Worm (Caenorhabditis elegans) whole organism, L4/young adult: ENCODE results near the gene Y17G7B.20.

Experiments used
- W03F9.2 ChIP-seq: fragments of 150-350 bp; optimal IDR thresholded peaks from 2 replicates; lab custom pipeline; 2014; ENCODE audit warnings: missing biosample characterization, missing genetic modification characterization
- dao-5 ChIP-seq: sonication (generic microtip); optimal IDR thresholded peaks from 2 replicates; lab custom pipeline; 2016; ENCODE audit warnings: missing genotype, missing genetic modification characterization, moderate library complexity, missing compliant biosample characterization
- him-1 ChIP-seq: sonication (generic microtip); optimal IDR thresholded peaks from 2 replicates; lab custom pipeline; 2016; ENCODE audit warnings: missing genotype, missing genetic modification reagents, missing genetic modification characterization, missing compliant biosample characterization

DNA sequence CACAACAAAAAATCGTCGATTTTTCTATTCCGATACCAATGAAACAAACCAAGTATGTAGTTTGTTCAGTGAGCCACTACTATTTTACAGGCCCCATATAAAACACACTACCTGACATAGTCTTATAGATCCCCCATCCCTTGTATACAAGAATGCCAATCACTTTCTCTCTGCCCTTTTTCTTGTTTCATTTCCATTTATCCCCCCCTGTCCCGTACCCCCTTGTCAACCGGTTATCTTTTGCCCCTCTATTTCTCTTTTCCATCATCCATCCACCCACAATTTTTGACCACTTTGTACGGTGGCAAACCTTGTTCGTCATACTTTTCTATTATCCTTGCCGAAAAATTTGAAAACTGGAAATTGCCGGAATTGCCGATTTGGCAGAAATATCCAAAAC is 26.7 kb downstream of the Y17G7B.20 start:
- TF ChIP-seq dao-5 (tag; lab: Kevin White, UChicago) (no peak), W03F9.2 (tag; lab: Kevin White, UChicago) (no peak), him-1 (tag; lab: Kevin White, UChicago) (no peak)
